Worm (Caenorhabditis elegans) whole organism, midembryonic: ENCODE results near the gene aass-1.

Source experiments
- T22C8.4 ChIP-seq: fragments of 200-800 bp; sonication (Bioruptor generic); IDR thresholded peaks from 2 replicates; pipeline ENCODE4 v1.3.6; 2022; ENCODE audit warnings: missing genetic modification characterization, missing compliant biosample characterization
- cog-1 ChIP-seq: sonication (generic microtip); optimal IDR thresholded peaks from 2 replicates; lab custom pipeline; 2016; ENCODE audit warnings: missing genetic modification characterization, missing compliant biosample characterization
- flt-1 ChIP-seq: fragments of 200-800 bp; sonication (Bioruptor generic); IDR thresholded peaks from 2 replicates; pipeline ENCODE4 v1.3.6; 2022; ENCODE audit warnings: missing genetic modification characterization, missing compliant biosample characterization
- klf-2 ChIP-seq: fragments of 200-800 bp; sonication (Bioruptor generic); conservative IDR thresholded peaks from 2 replicates; pipeline ENCODE4 v1.3.6; 2022; ENCODE audit warnings: missing genetic modification reagents, missing genetic modification characterization, missing compliant biosample characterization
- med-1 ChIP-seq: sonication (generic microtip); optimal IDR thresholded peaks from 2 replicates; lab custom pipeline; 2017; ENCODE audit warnings: missing genetic modification characterization, mild to moderate bottlenecking, missing compliant biosample characterization, antibody characterized with exemption, missing genetic modification reagents; ENCODE audit not compliant: insufficient read depth
- ref-1 ChIP-seq: fragments of 200-800 bp; sonication (Bioruptor generic); conservative IDR thresholded peaks from 2 replicates; pipeline ENCODE4 v1.3.6; 2022; ENCODE audit warnings: missing genetic modification reagents, missing genetic modification characterization, missing compliant biosample characterization
- tab-1 ChIP-seq: fragments of 200-800 bp; sonication (Bioruptor generic); IDR thresholded peaks from 2 replicates; pipeline ENCODE4 v1.3.6; 2022; ENCODE audit warnings: missing genetic modification characterization, missing compliant biosample characterization
- ztf-23 ChIP-seq: fragments of 200-800 bp; sonication (Bioruptor generic); IDR thresholded peaks from 2 replicates; pipeline ENCODE4 v1.3.6; 2022; ENCODE audit warnings: missing genetic modification reagents, missing genetic modification characterization, missing compliant biosample characterization
- ztf-29 ChIP-seq: fragments of 200-800 bp; sonication (Bioruptor generic); IDR thresholded peaks from 2 replicates; pipeline ENCODE4 v1.3.6; 2022; ENCODE audit warnings: missing genetic modification reagents, missing genetic modification characterization, missing compliant biosample characterization

aass-1 gene

ce11 chrIV:291356-291755 is 46.4 kb downstream of the aass-1 start, which contains the start of gene T21D12.7:
Gene T21D12.7 (minus strand): TSS chrIV:291456.
- TF ChIP-seq klf-2 = no peak
- no peak for TF ChIP-seq ref-1 (GFP tag; lab: Robert Waterston, UW)
- no peak for TF ChIP-seq ztf-29 (GFP tag; lab: Robert Waterston, UW)
- no peak for TF ChIP-seq ztf-23 (GFP tag; lab: Robert Waterston, UW)
- TF ChIP-seq T22C8.4 = no peak
- no peak for TF ChIP-seq cog-1 (tag; lab: Kevin White, UChicago)
- no peak for TF ChIP-seq flt-1 (GFP tag; lab: Robert Waterston, UW)
- TF ChIP-seq tab-1 (GFP tag; lab: Robert Waterston, UW) = no peak
- no peak for TF ChIP-seq med-1 (GFP tag; lab: Kevin White, UChicago)

- no peak for TF ChIP-seq klf-2
- TF ChIP-seq tab-1 (GFP tag; lab: Robert Waterston, UW) = no peak
- TF ChIP-seq med-1 (GFP tag; lab: Kevin White, UChicago) = no peak
- TF ChIP-seq ztf-23 (GFP tag; lab: Robert Waterston, UW) = no peak
- TF ChIP-seq ref-1 (GFP tag; lab: Robert Waterston, UW) = no peak
- TF ChIP-seq T22C8.4 = no peak
- TF ChIP-seq ztf-29 (GFP tag; lab: Robert Waterston, UW) = no peak
These were observed 47.0 kb downstream of the aass-1 start for ce11 chrIV:291851-292367.

ce11 chrIV:293163-293755 is 48.3 kb downstream of the aass-1 start:
- TF ChIP-seq ztf-23 (GFP tag; lab: Robert Waterston, UW) (no peak), ref-1 (GFP tag; lab: Robert Waterston, UW) (no peak), klf-2 (no peak), tab-1 (GFP tag; lab: Robert Waterston, UW) (no peak), med-1 (GFP tag; lab: Kevin White, UChicago) (no peak), cog-1 (tag; lab: Kevin White, UChicago) (no peak), flt-1 (GFP tag; lab: Robert Waterston, UW) (no peak), ztf-29 (GFP tag; lab: Robert Waterston, UW) (no peak), T22C8.4 (no peak)

- TF ChIP-seq T22C8.4 (no peak), ztf-23 (GFP tag; lab: Robert Waterston, UW) (no peak), ztf-29 (GFP tag; lab: Robert Waterston, UW) (no peak), klf-2 (no peak), ref-1 (GFP tag; lab: Robert Waterston, UW) (no peak)
These were observed 49.2 kb downstream of the aass-1 start for ce11 chrIV:293995-294700.

- no peak for TF ChIP-seq T22C8.4
- no peak for TF ChIP-seq klf-2
- TF ChIP-seq flt-1 (GFP tag; lab: Robert Waterston, UW) = no peak
- no peak for TF ChIP-seq tab-1 (GFP tag; lab: Robert Waterston, UW)
- TF ChIP-seq ztf-29 (GFP tag; lab: Robert Waterston, UW) = no peak
- TF ChIP-seq ztf-23 (GFP tag; lab: Robert Waterston, UW) = no peak
- TF ChIP-seq ref-1 (GFP tag; lab: Robert Waterston, UW) = no peak
- TF ChIP-seq med-1 (GFP tag; lab: Kevin White, UChicago) = no peak
- no peak for TF ChIP-seq cog-1 (tag; lab: Kevin White, UChicago)
These were observed 49.8 kb downstream of the aass-1 start for ce11 chrIV:294737-295136.

ce11 chrIV:295734-296201 is 50.8 kb downstream of the aass-1 start:
- no peak for TF ChIP-seq klf-2
- TF ChIP-seq cog-1 (tag; lab: Kevin White, UChicago) = no peak
- no peak for TF ChIP-seq flt-1 (GFP tag; lab: Robert Waterston, UW)
- TF ChIP-seq med-1 (GFP tag; lab: Kevin White, UChicago) = no peak
- TF ChIP-seq ztf-23 (GFP tag; lab: Robert Waterston, UW) = no peak
- TF ChIP-seq T22C8.4 = no peak
- TF ChIP-seq ztf-29 (GFP tag; lab: Robert Waterston, UW) = no peak
- no peak for TF ChIP-seq ref-1 (GFP tag; lab: Robert Waterston, UW)
- no peak for TF ChIP-seq tab-1 (GFP tag; lab: Robert Waterston, UW)

- TF ChIP-seq tab-1 (GFP tag; lab: Robert Waterston, UW) (no peak), klf-2 (no peak), med-1 (GFP tag; lab: Kevin White, UChicago) (no peak), T22C8.4 (no peak), ref-1 (GFP tag; lab: Robert Waterston, UW) (no peak), ztf-29 (GFP tag; lab: Robert Waterston, UW) (no peak), cog-1 (tag; lab: Kevin White, UChicago) (no peak), ztf-23 (GFP tag; lab: Robert Waterston, UW) (no peak), flt-1 (GFP tag; lab: Robert Waterston, UW) (no peak)
These were observed 51.9 kb downstream of the aass-1 start for ce11 chrIV:296849-297248.

ce11 chrIV:298204-298603 is 53.3 kb downstream of the aass-1 start, which contains the start of gene pnp-1:
Gene pnp-1 (minus strand): TSS chrIV:298304.
- no peak for TF ChIP-seq med-1 (GFP tag; lab: Kevin White, UChicago)
- TF ChIP-seq klf-2 = no peak
- no peak for TF ChIP-seq ref-1 (GFP tag; lab: Robert Waterston, UW)
- no peak for TF ChIP-seq T22C8.4
- TF ChIP-seq flt-1 (GFP tag; lab: Robert Waterston, UW) = no peak
- no peak for TF ChIP-seq ztf-29 (GFP tag; lab: Robert Waterston, UW)
- no peak for TF ChIP-seq tab-1 (GFP tag; lab: Robert Waterston, UW)
- no peak for TF ChIP-seq cog-1 (tag; lab: Kevin White, UChicago)
- no peak for TF ChIP-seq ztf-23 (GFP tag; lab: Robert Waterston, UW)

ce11 chrIV:299190-299589 is 54.2 kb downstream of the aass-1 start:
- TF ChIP-seq tab-1 (GFP tag; lab: Robert Waterston, UW) (no peak), ztf-23 (GFP tag; lab: Robert Waterston, UW) (no peak), cog-1 (tag; lab: Kevin White, UChicago) (no peak), ref-1 (GFP tag; lab: Robert Waterston, UW) (no peak), flt-1 (GFP tag; lab: Robert Waterston, UW) (no peak), ztf-29 (GFP tag; lab: Robert Waterston, UW) (no peak)
